Worm (Caenorhabditis elegans): Measurements from ENCODE around the gene lgc-58.

DNA sequence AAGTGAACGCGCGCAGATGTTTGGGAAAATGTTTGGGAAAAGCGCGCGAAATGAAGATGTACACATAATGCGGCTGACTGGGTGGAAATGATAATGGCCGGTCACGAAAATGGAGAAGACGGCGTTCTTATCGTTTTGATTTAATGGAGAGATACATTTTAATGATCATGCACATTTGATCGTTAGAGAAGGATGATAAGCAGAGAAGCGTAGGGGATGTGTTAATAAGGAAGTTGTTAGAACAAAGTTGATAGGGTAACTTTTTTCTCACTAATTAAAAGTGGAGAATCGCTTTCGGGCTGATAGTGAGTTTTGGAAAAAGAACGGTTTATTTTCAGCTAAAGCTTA lies 34.2 kb upstream of the lgc-58 start:
- TF ChIP-seq ztf-22 (GFP tag; optimal IDR thresholded peaks at IDR 0.05) (no peak), atf-7 (tag; optimal IDR thresholded peaks at IDR 0.05) (no peak), K11D2.4 (GFP tag; IDR thresholded peaks at IDR 0.05) (no peak), cebp-1 (GFP tag; IDR thresholded peaks at IDR 0.05) (no peak), cebp-1 (tag; optimal IDR thresholded peaks at IDR 0.05) (no peak), sea-2 (GFP tag; IDR thresholded peaks at IDR 0.05) (no peak), lsl-1 (GFP tag; optimal IDR thresholded peaks at IDR 0.05) (no peak), attf-6 (GFP tag; IDR thresholded peaks at IDR 0.05) (no peak), ceh-100 (GFP tag; IDR thresholded peaks at IDR 0.05) (no peak)

Measured in whole organism, young adult.